Fruit fly (Drosophila melanogaster): Measurements from ENCODE around the gene CG15142.

DNA sequence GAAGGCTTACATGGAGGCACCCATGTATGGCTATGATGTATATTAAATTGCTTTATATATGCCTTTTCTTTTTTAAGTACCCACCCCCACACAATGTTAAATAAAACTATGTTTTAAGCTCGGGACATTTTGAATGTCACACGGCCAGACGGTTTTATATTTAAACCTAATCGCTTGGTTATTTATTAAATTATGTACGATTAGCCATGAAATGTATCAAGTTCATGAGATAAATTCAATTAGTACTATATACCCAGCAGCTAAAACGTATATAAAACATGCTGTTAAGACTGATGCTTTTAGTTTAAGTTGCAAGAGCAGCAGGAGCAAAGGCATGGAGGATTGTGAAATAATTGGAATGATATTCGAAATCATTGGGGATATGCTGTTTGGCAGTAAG, 13.2 kb downstream of the CG15142 start, which contains the start of the genes CG43221 and CG43645:
- no peak for TF ChIP-seq h (optimal IDR thresholded peaks at IDR 0.05)
- TF ChIP-seq psq (optimal IDR thresholded peaks at IDR 0.05) = no peak

Data from Kc167 (cell line).